Worm (Caenorhabditis elegans) whole organism, L1 larva: ENCODE data around the gene tebp-1.

Experiments used
- C04F5.9 ChIP-seq: sonication (generic microtip); optimal IDR thresholded peaks from 2 replicates; lab custom pipeline; 2016; ENCODE audit warnings: missing genetic modification characterization, missing compliant biosample characterization
- C16A3.4 ChIP-seq: fragments of 150-350 bp; optimal IDR thresholded peaks from 2 replicates; lab custom pipeline; 2014; ENCODE audit warnings: missing biosample characterization, missing genetic modification characterization
- C34B4.2 ChIP-seq: sonication (generic microtip); optimal IDR thresholded peaks from 2 replicates; lab custom pipeline; 2017; ENCODE audit warnings: mild to moderate bottlenecking, missing genetic modification characterization, missing compliant biosample characterization
- F16B12.6 ChIP-seq: fragments of 150-350 bp; optimal IDR thresholded peaks from 2 replicates; lab custom pipeline; 2014; ENCODE audit warnings: missing biosample characterization, missing genetic modification characterization
- Y116A8C.19 ChIP-seq: sonication (generic microtip); optimal IDR thresholded peaks from 2 replicates; lab custom pipeline; 2016; ENCODE audit warnings: missing compliant biosample characterization, missing genetic modification characterization, borderline replicate concordance
- alr-1 ChIP-seq: fragments of 200-800 bp; sonication (Bioruptor generic); optimal IDR thresholded peaks from 2 replicates; lab custom pipeline; 2018; ENCODE audit warnings: borderline replicate concordance, mild to moderate bottlenecking, missing genetic modification characterization, missing compliant biosample characterization
- aly-2 ChIP-seq: fragments of 150-350 bp; optimal IDR thresholded peaks from 2 replicates; lab custom pipeline; 2014; ENCODE audit warnings: missing biosample characterization, missing genetic modification characterization
- ama-1 ChIP-seq: fragments of 150-350 bp; optimal IDR thresholded peaks from 2 replicates; lab custom pipeline; 2014
- ceh-63 ChIP-seq: fragments of 200-800 bp; sonication (Bioruptor generic); optimal IDR thresholded peaks from 2 replicates; lab custom pipeline; 2018; ENCODE audit warnings: mild to moderate bottlenecking, missing genetic modification characterization, missing compliant biosample characterization
- ceh-82 ChIP-seq, 3 experiments: fragments of 150-350 bp in 1 of 3; sonication (generic microtip) in 2 of 3; optimal IDR thresholded peaks; 2 replicates each; lab custom pipeline; 2014 to 2017; ENCODE audit warnings: missing biosample characterization in 3 of 3, missing genetic modification characterization in 3 of 3
- ceh-90 ChIP-seq: sonication (generic microtip); optimal IDR thresholded peaks from 2 replicates; lab custom pipeline; 2016; ENCODE audit warnings: missing genetic modification characterization, missing compliant biosample characterization
- ces-1 ChIP-seq: fragments of 150-350 bp; optimal IDR thresholded peaks from 2 replicates; lab custom pipeline; 2014; ENCODE audit warnings: missing biosample characterization, missing genetic modification reagents, missing genetic modification characterization
- dsc-1 ChIP-seq: sonication (generic microtip); optimal IDR thresholded peaks from 2 replicates; lab custom pipeline; 2016; ENCODE audit warnings: mild to moderate bottlenecking, missing genetic modification characterization, missing compliant biosample characterization
- efl-1 ChIP-seq, 4 experiments: fragments of 150-350 bp; optimal IDR thresholded peaks in 3 of 4; peaks in 1 of 4; 1 replicate in 1 of 4; 2 replicates in 3 of 4; lab custom pipeline; 2014; ENCODE audit warnings: missing biosample characterization in 2 of 4, missing genetic modification characterization in 2 of 4, missing genetic modification reagents in 2 of 4
- egl-13 ChIP-seq: sonication (generic microtip); optimal IDR thresholded peaks from 2 replicates; lab custom pipeline; 2016; ENCODE audit warnings: missing genotype, missing genetic modification reagents, missing genetic modification characterization, missing compliant biosample characterization
- egl-27 ChIP-seq, 2 experiments: fragments of 150-350 bp in 1 of 2; sonication (generic microtip); optimal IDR thresholded peaks; 3 replicates each; lab custom pipeline; 2017 to 2018; ENCODE audit warnings: missing biosample characterization in 2 of 2, missing genetic modification characterization in 2 of 2, missing genetic modification reagents in 2 of 2
- elt-2 ChIP-seq: sonication (generic microtip); optimal IDR thresholded peaks from 2 replicates; lab custom pipeline; 2016; ENCODE audit warnings: missing genetic modification characterization, mild to moderate bottlenecking, inconsistent platforms, missing compliant biosample characterization, missing genetic modification reagents
- fkh-10 ChIP-seq: sonication (generic microtip); optimal IDR thresholded peaks from 2 replicates; lab custom pipeline; 2017; ENCODE audit warnings: missing biosample characterization, missing genetic modification reagents, missing genetic modification characterization
- fkh-4 ChIP-seq: sonication (generic microtip); optimal IDR thresholded peaks from 2 replicates; lab custom pipeline; 2016; ENCODE audit warnings: missing compliant biosample characterization, missing genetic modification characterization, borderline replicate concordance
- fkh-8 ChIP-seq: sonication (generic microtip); optimal IDR thresholded peaks from 2 replicates; lab custom pipeline; 2016; ENCODE audit warnings: mild to moderate bottlenecking, missing genetic modification characterization, missing compliant biosample characterization
- jun-1 ChIP-seq: fragments of 150-350 bp; optimal IDR thresholded peaks from 2 replicates; lab custom pipeline; 2014; ENCODE audit warnings: missing biosample characterization, missing genetic modification reagents, missing genetic modification characterization
- lin-14 ChIP-seq: fragments of 200-800 bp; sonication (Bioruptor generic); optimal IDR thresholded peaks from 2 replicates; lab custom pipeline; 2018; ENCODE audit warnings: mild to moderate bottlenecking, missing genetic modification characterization, moderate library complexity, missing compliant biosample characterization
- lin-35 ChIP-seq, 2 experiments: fragments of 150-350 bp; optimal IDR thresholded peaks; 2 replicates each; lab custom pipeline; 2014; ENCODE audit warnings: missing biosample characterization in 2 of 2, missing genetic modification characterization in 2 of 2, missing genetic modification reagents in 2 of 2
- lin-39 ChIP-seq: fragments of 150-350 bp; optimal IDR thresholded peaks from 2 replicates; lab custom pipeline; 2014; ENCODE audit warnings: missing biosample characterization, missing genetic modification reagents, missing genetic modification characterization
- lsy-2 ChIP-seq, 2 experiments: fragments of 150-350 bp; optimal IDR thresholded peaks; 2 replicates each; lab custom pipeline; 2014; ENCODE audit warnings: missing biosample characterization in 2 of 2, missing genetic modification characterization in 2 of 2
- mab-9 ChIP-seq: fragments of 200-800 bp; sonication (Bioruptor generic); IDR thresholded peaks from 2 replicates; pipeline ENCODE4 v1.3.6; 2022; ENCODE audit warnings: missing genetic modification reagents, missing genetic modification characterization, missing compliant biosample characterization
- mdl-1 ChIP-seq, 2 experiments: fragments of 150-350 bp; optimal IDR thresholded peaks; 2 replicates each; lab custom pipeline; 2014 to 2017; ENCODE audit warnings: missing biosample characterization in 2 of 2, missing genetic modification characterization in 2 of 2, inconsistent platforms in 1 of 2
- mep-1 ChIP-seq: fragments of 150-350 bp; optimal IDR thresholded peaks from 2 replicates; lab custom pipeline; 2014; ENCODE audit warnings: missing biosample characterization, missing genetic modification characterization
- nhr-19 ChIP-seq: fragments of 200-800 bp; sonication (Bioruptor generic); conservative IDR thresholded peaks from 2 replicates; pipeline ENCODE4 v1.3.6; 2022; ENCODE audit warnings: missing genetic modification characterization, missing compliant biosample characterization
- nhr-20 ChIP-seq: sonication (generic microtip); optimal IDR thresholded peaks from 2 replicates; lab custom pipeline; 2016; ENCODE audit warnings: mild to moderate bottlenecking, missing genetic modification characterization, missing compliant biosample characterization
- nhr-28 ChIP-seq: fragments of 150-350 bp; optimal IDR thresholded peaks from 2 replicates; lab custom pipeline; 2014; ENCODE audit warnings: missing biosample characterization, missing genetic modification characterization
- nhr-71 ChIP-seq: sonication (generic microtip); optimal IDR thresholded peaks from 2 replicates; lab custom pipeline; 2016; ENCODE audit warnings: mild to moderate bottlenecking, missing genetic modification characterization, moderate library complexity, missing compliant biosample characterization
- nhr-76 ChIP-seq: sonication (generic microtip); optimal IDR thresholded peaks from 2 replicates; lab custom pipeline; 2017; ENCODE audit warnings: missing biosample characterization, missing genetic modification characterization
- nhr-77 ChIP-seq: fragments of 150-350 bp; optimal IDR thresholded peaks from 2 replicates; lab custom pipeline; 2014; ENCODE audit warnings: missing biosample characterization, missing genetic modification characterization
- nhr-85 ChIP-seq: sonication (generic microtip); peaks from one replicate; lab custom pipeline; 2016; ENCODE audit warnings: missing genetic modification characterization, inconsistent platforms, missing compliant biosample characterization
- nhr-90 ChIP-seq: sonication (generic microtip); optimal IDR thresholded peaks from 2 replicates; lab custom pipeline; 2016; ENCODE audit warnings: mild to moderate bottlenecking, missing genetic modification characterization, missing compliant biosample characterization; ENCODE audit not compliant: poor library complexity
- pax-3 ChIP-seq: fragments of 200-800 bp; sonication (Bioruptor generic); optimal IDR thresholded peaks from 2 replicates; lab custom pipeline; 2018; ENCODE audit warnings: mild to moderate bottlenecking, missing genetic modification characterization, moderate library complexity, missing compliant biosample characterization
- pqm-1 ChIP-seq: sonication (generic microtip); optimal IDR thresholded peaks from 3 replicates; lab custom pipeline; 2017; ENCODE audit warnings: missing biosample characterization, missing genetic modification characterization
- rnt-1 ChIP-seq: sonication (generic microtip); optimal IDR thresholded peaks from 2 replicates; lab custom pipeline; 2016; ENCODE audit warnings: mild to moderate bottlenecking, missing genetic modification characterization, moderate library complexity, missing compliant biosample characterization
- snu-23 ChIP-seq: sonication (generic microtip); optimal IDR thresholded peaks from 2 replicates; lab custom pipeline; 2016; ENCODE audit warnings: missing genetic modification characterization, missing compliant biosample characterization
- sptf-1 ChIP-seq: fragments of 150-350 bp; optimal IDR thresholded peaks from 2 replicates; lab custom pipeline; 2014; ENCODE audit warnings: missing biosample characterization, missing genetic modification characterization
- sup-37 ChIP-seq: fragments of 200-800 bp; sonication (Bioruptor generic); optimal IDR thresholded peaks from 2 replicates; lab custom pipeline; 2018; ENCODE audit warnings: mild to moderate bottlenecking, missing genetic modification characterization, missing compliant biosample characterization
- swsn-7 ChIP-seq: sonication (generic microtip); optimal IDR thresholded peaks from 2 replicates; lab custom pipeline; 2016; ENCODE audit warnings: missing genetic modification characterization, missing compliant biosample characterization
- tbx-2 ChIP-seq: sonication (generic microtip); optimal IDR thresholded peaks from 2 replicates; lab custom pipeline; 2016; ENCODE audit warnings: missing genetic modification characterization, missing compliant biosample characterization
- tlp-1 ChIP-seq: fragments of 150-350 bp; optimal IDR thresholded peaks from 2 replicates; lab custom pipeline; 2014; ENCODE audit warnings: missing biosample characterization, missing genetic modification characterization
- unc-130 ChIP-seq: fragments of 150-350 bp; optimal IDR thresholded peaks from 2 replicates; lab custom pipeline; 2017; ENCODE audit warnings: missing biosample characterization, missing genetic modification characterization, inconsistent platforms
- vab-15 ChIP-seq: sonication (generic microtip); optimal IDR thresholded peaks from 2 replicates; lab custom pipeline; 2017; ENCODE audit warnings: missing genotype, mild to moderate bottlenecking, missing genetic modification characterization, missing compliant biosample characterization
- xbp-1 ChIP-seq: sonication (generic microtip); optimal IDR thresholded peaks from 2 replicates; lab custom pipeline; 2016; ENCODE audit warnings: missing genetic modification characterization, missing compliant biosample characterization
- zip-4 ChIP-seq: fragments of 200-800 bp; sonication (Bioruptor generic); optimal IDR thresholded peaks from 2 replicates; lab custom pipeline; 2018; ENCODE audit warnings: mild to moderate bottlenecking, missing genetic modification characterization, moderate library complexity, missing compliant biosample characterization
- ztf-4 ChIP-seq: fragments of 150-350 bp; optimal IDR thresholded peaks from 2 replicates; lab custom pipeline; 2014; ENCODE audit warnings: missing biosample characterization, missing genetic modification characterization

Gene tebp-1

ce11 chrII:14360675-14361074 is 1.1 kb upstream of the tebp-1 start:
- no peak for TF ChIP-seq mdl-1 (tag; optimal IDR thresholded peaks at IDR 0.05; lab: Kevin White, UChicago)
- TF ChIP-seq ztf-4 (tag; lab: Kevin White, UChicago), result no peak
- no peak for TF ChIP-seq jun-1 (tag; lab: Kevin White, UChicago)
- no peak for TF ChIP-seq Y116A8C.19 (tag; lab: Kevin White, UChicago)
- TF ChIP-seq F16B12.6 (tag; lab: Kevin White, UChicago), result no peak
- no peak for TF ChIP-seq fkh-10 (GFP tag; lab: Kevin White, UChicago)
- TF ChIP-seq pqm-1, result no peak
- no peak for TF ChIP-seq nhr-71 (tag; lab: Kevin White, UChicago)
- no peak for TF ChIP-seq nhr-90 (tag; lab: Kevin White, UChicago)
- TF ChIP-seq dsc-1, result no peak
- TF ChIP-seq sptf-1, result no peak
- TF ChIP-seq efl-1 (optimal IDR thresholded peaks at IDR 0.05; lab: Kevin White, UChicago), result no peak
- no peak for TF ChIP-seq efl-1 (GFP tag; optimal IDR thresholded peaks at IDR 0.05 in 1 of 2; lab: Kevin White, UChicago)

- TF ChIP-seq nhr-77 (tag; lab: Kevin White, UChicago) (peak; percentile 72), nhr-20 (tag; lab: Kevin White, UChicago) (peak; percentile 30), nhr-85 (peak; percentile 19), lsy-2 (tag; optimal IDR thresholded peaks at IDR 0.05; lab: Kevin White, UChicago) (peak; percentile 61 to 86), Y116A8C.19 (tag; lab: Kevin White, UChicago) (no peak), nhr-19 (GFP tag; lab: Robert Waterston, UW) (no peak), tbx-2 (tag; lab: Kevin White, UChicago) (peak; percentile 4), nhr-28 (tag; lab: Kevin White, UChicago) (no peak), tlp-1 (no peak), zip-4 (GFP tag; lab: Kevin White, UChicago) (no peak), fkh-8 (tag; lab: Kevin White, UChicago) (peak; percentile 70), elt-2 (no peak), efl-1 (optimal IDR thresholded peaks at IDR 0.05; lab: Kevin White, UChicago) (peak; percentile 73 to 77), efl-1 (GFP tag; optimal IDR thresholded peaks at IDR 0.05 in 1 of 2; lab: Kevin White, UChicago) (peak; percentile 74 to 96), egl-13 (tag; lab: Kevin White, UChicago) (no peak), xbp-1 (tag; lab: Kevin White, UChicago) (peak; percentile 9), nhr-76 (no peak), vab-15 (tag; lab: Kevin White, UChicago) (no peak), ces-1 (GFP tag; lab: Kevin White, UChicago) (no peak), lin-35 (GFP tag; optimal IDR thresholded peaks at IDR 0.05; lab: Kevin White, UChicago) (peak; percentile 75 to 82), lin-14 (GFP tag; lab: Kevin White, UChicago) (peak; percentile 75), rnt-1 (tag; lab: Kevin White, UChicago) (peak; percentile 32), C04F5.9 (tag; lab: Kevin White, UChicago) (no peak), egl-27 (tag; optimal IDR thresholded peaks at IDR 0.05; lab: Kevin White, UChicago) (no peak), C34B4.2 (tag; lab: Kevin White, UChicago) (no peak), lin-39 (tag; lab: Kevin White, UChicago) (no peak), jun-1 (tag; lab: Kevin White, UChicago) (no peak), fkh-4 (no peak), unc-130 (tag; lab: Kevin White, UChicago) (no peak), alr-1 (tag; lab: Kevin White, UChicago) (no peak), ceh-82 (tag; optimal IDR thresholded peaks at IDR 0.05; lab: Kevin White, UChicago) (peak in 1 of 3 experiments; percentile 62), mab-9 (no peak), swsn-7 (peak; percentile 45), pqm-1 (no peak), sup-37 (GFP tag; lab: Kevin White, UChicago) (no peak), mep-1 (no peak), C16A3.4 (tag; lab: Kevin White, UChicago) (peak; percentile 51), ama-1 (lab: Kevin White, UChicago) (no peak), nhr-90 (tag; lab: Kevin White, UChicago) (no peak), ceh-63 (GFP tag; lab: Kevin White, UChicago) (no peak), ceh-90 (tag; lab: Kevin White, UChicago) (no peak), aly-2 (no peak), pax-3 (tag; lab: Kevin White, UChicago) (no peak), snu-23 (peak; percentile 46)
These were observed 3.4 kb downstream of the tebp-1 start, which contains the start of gene imb-2 for ce11 chrII:14365182-14365751. Gene imb-2 (plus strand): TSS chrII:14365701.
